Worm (Caenorhabditis elegans) whole organism, L4 larva: Measurements from ENCODE around the gene ruvb-2.
A peak's percentile ranks its signal among the peaks of the same experiment; 100 is the strongest.

Source experiments
- F26F4.8 ChIP-seq: fragments of 200-800 bp; sonication (Bioruptor generic); conservative IDR thresholded peaks from 2 replicates; pipeline ENCODE4 v1.3.6; 2022; ENCODE audit warnings: missing genetic modification characterization, missing compliant biosample characterization
- F37D6.2 ChIP-seq: sonication (generic microtip); optimal IDR thresholded peaks from 2 replicates; lab custom pipeline; 2016; ENCODE audit warnings: mild to moderate bottlenecking, missing genetic modification characterization, missing compliant biosample characterization
- T20F7.1 ChIP-seq: fragments of 200-800 bp; sonication (Bioruptor generic); optimal IDR thresholded peaks from 2 replicates; lab custom pipeline; 2018; ENCODE audit warnings: mild to moderate bottlenecking, missing genetic modification characterization, missing compliant biosample characterization
- Y48G9A.11 ChIP-seq: fragments of 200-800 bp; sonication (Bioruptor generic); IDR thresholded peaks from 2 replicates; pipeline ENCODE4 v1.3.6; 2022; ENCODE audit warnings: missing genetic modification reagents, missing genetic modification characterization, missing compliant biosample characterization
- ama-1 ChIP-seq: fragments of 150-350 bp; optimal IDR thresholded peaks from 2 replicates; lab custom pipeline; 2014; ENCODE audit warnings: inconsistent platforms, mixed read lengths
- ceh-20 ChIP-seq: fragments of 200-800 bp; sonication (Bioruptor generic); IDR thresholded peaks from 2 replicates; pipeline ENCODE4 v1.3.6; 2022; ENCODE audit warnings: missing genetic modification reagents, missing genetic modification characterization, missing compliant biosample characterization
- ceh-44 ChIP-seq: fragments of 200-800 bp; sonication (Bioruptor generic); IDR thresholded peaks from 2 replicates; pipeline ENCODE4 v1.3.6; 2022; ENCODE audit warnings: missing genetic modification reagents, missing genetic modification characterization, missing compliant biosample characterization
- cey-2 ChIP-seq: sonication (generic microtip); optimal IDR thresholded peaks from 3 replicates; lab custom pipeline; 2017; ENCODE audit warnings: missing genetic modification characterization, mild to moderate bottlenecking, missing compliant biosample characterization, antibody characterized with exemption, borderline replicate concordance; ENCODE audit not compliant: insufficient read depth
- ctbp-1 ChIP-seq: fragments of 200-800 bp; sonication (Bioruptor generic); IDR thresholded peaks from 2 replicates; pipeline ENCODE4 v1.3.6; 2022; ENCODE audit warnings: missing genetic modification reagents, missing genetic modification characterization, missing compliant biosample characterization
- daf-16 ChIP-seq, 3 experiments: sonication (generic microtip); optimal IDR thresholded peaks; 2 replicates each; lab custom pipeline; 2016 to 2017; ENCODE audit warnings: missing genetic modification characterization in 3 of 3, missing genetic modification reagents in 3 of 3, mild to moderate bottlenecking in 2 of 3, missing compliant biosample characterization in 2 of 3, missing biosample characterization in 1 of 3, moderate library complexity in 1 of 3
- dmd-6 ChIP-seq: fragments of 200-800 bp; sonication (Bioruptor generic); IDR thresholded peaks from 2 replicates; pipeline ENCODE4 v1.3.6; 2022; ENCODE audit warnings: missing genetic modification reagents, missing genetic modification characterization, missing compliant biosample characterization
- dmd-9 ChIP-seq: fragments of 200-800 bp; sonication (Bioruptor generic); IDR thresholded peaks from 2 replicates; pipeline ENCODE4 v1.3.6; 2022; ENCODE audit warnings: missing genetic modification reagents, missing genetic modification characterization, missing compliant biosample characterization
- dve-1 ChIP-seq: sonication (generic microtip); optimal IDR thresholded peaks from 2 replicates; lab custom pipeline; 2017; ENCODE audit warnings: antibody characterized with exemption, mild to moderate bottlenecking, missing genetic modification characterization, missing compliant biosample characterization; ENCODE audit not compliant: insufficient read depth
- fkh-10 ChIP-seq: fragments of 150-350 bp; optimal IDR thresholded peaks from 2 replicates; lab custom pipeline; 2014; ENCODE audit warnings: missing biosample characterization, missing genetic modification reagents, missing genetic modification characterization
- gei-8 ChIP-seq: fragments of 200-800 bp; sonication (Bioruptor generic); optimal IDR thresholded peaks from 2 replicates; lab custom pipeline; 2018; ENCODE audit warnings: mild to moderate bottlenecking, missing genetic modification characterization, missing compliant biosample characterization
- hif-1 ChIP-seq, 2 experiments: sonication (generic microtip); optimal IDR thresholded peaks; 2 replicates each; lab custom pipeline; 2016 to 2017; ENCODE audit warnings: missing compliant biosample characterization in 2 of 2, missing genetic modification characterization in 2 of 2, missing genetic modification reagents in 2 of 2, missing genotype in 2 of 2, mild to moderate bottlenecking in 1 of 2
- hlh-11 ChIP-seq: fragments of 200-800 bp; sonication (Bioruptor generic); optimal IDR thresholded peaks from 2 replicates; lab custom pipeline; 2018; ENCODE audit warnings: mild to moderate bottlenecking, missing genetic modification characterization, missing compliant biosample characterization
- hlh-30 ChIP-seq: sonication (generic microtip); optimal IDR thresholded peaks from 2 replicates; lab custom pipeline; 2017; ENCODE audit warnings: antibody characterized with exemption, mild to moderate bottlenecking, missing genetic modification characterization, missing compliant biosample characterization; ENCODE audit not compliant: insufficient read depth
- hmg-1.1 ChIP-seq: fragments of 200-800 bp; sonication (Bioruptor generic); IDR thresholded peaks from 2 replicates; pipeline ENCODE4 v1.3.6; 2022; ENCODE audit warnings: missing genetic modification reagents, missing genetic modification characterization, missing compliant biosample characterization
- lin-1 ChIP-seq: fragments of 200-800 bp; sonication (Bioruptor generic); IDR thresholded peaks from 2 replicates; pipeline ENCODE4 v1.3.6; 2022; ENCODE audit warnings: missing genetic modification reagents, missing genetic modification characterization, missing compliant biosample characterization
- lin-29 ChIP-seq: fragments of 200-800 bp; sonication (Bioruptor generic); IDR thresholded peaks from 2 replicates; pipeline ENCODE4 v1.3.6; 2022; ENCODE audit warnings: missing genetic modification reagents, missing genetic modification characterization, missing compliant biosample characterization
- lsy-2 ChIP-seq, 2 experiments: fragments of 150-350 bp in 1 of 2; sonication (generic microtip) in 1 of 2; optimal IDR thresholded peaks; 2 replicates each; lab custom pipeline; 2014 to 2017; ENCODE audit warnings: missing biosample characterization in 2 of 2, missing genetic modification characterization in 2 of 2
- madf-5 ChIP-seq, 2 experiments: fragments of 200-800 bp; sonication (Bioruptor generic); IDR thresholded peaks; 2 replicates each; pipeline ENCODE4 v1.3.6; 2022; ENCODE audit warnings: missing compliant biosample characterization in 2 of 2, missing genetic modification characterization in 2 of 2
- mxl-2 ChIP-seq: fragments of 200-800 bp; sonication (Bioruptor generic); conservative IDR thresholded peaks from 2 replicates; pipeline ENCODE4 v1.3.6; 2022; ENCODE audit warnings: missing genetic modification reagents, missing genetic modification characterization, missing compliant biosample characterization
- nhr-10 ChIP-seq: fragments of 150-350 bp; optimal IDR thresholded peaks from 2 replicates; lab custom pipeline; 2014; ENCODE audit warnings: missing biosample characterization, missing genetic modification characterization
- nhr-11 ChIP-seq: fragments of 150-350 bp; optimal IDR thresholded peaks from 2 replicates; lab custom pipeline; 2014; ENCODE audit warnings: missing biosample characterization, missing genetic modification characterization
- nhr-111 ChIP-seq: fragments of 200-800 bp; sonication (Bioruptor generic); optimal IDR thresholded peaks from 2 replicates; lab custom pipeline; 2018; ENCODE audit warnings: mild to moderate bottlenecking, missing genetic modification characterization, missing compliant biosample characterization
- nhr-41 ChIP-seq: fragments of 200-800 bp; sonication (Bioruptor generic); IDR thresholded peaks from 2 replicates; pipeline ENCODE4 v1.3.6; 2022; ENCODE audit warnings: missing genetic modification reagents, missing genetic modification characterization, missing compliant biosample characterization
- nhr-42 ChIP-seq: fragments of 200-800 bp; sonication (Bioruptor generic); IDR thresholded peaks from 2 replicates; pipeline ENCODE4 v1.3.6; 2022; ENCODE audit warnings: missing genetic modification characterization, missing compliant biosample characterization
- nhr-48 ChIP-seq: sonication (generic microtip); optimal IDR thresholded peaks from 2 replicates; lab custom pipeline; 2016; ENCODE audit warnings: mild to moderate bottlenecking, missing genetic modification characterization, missing compliant biosample characterization
- nhr-76 ChIP-seq: fragments of 150-350 bp; optimal IDR thresholded peaks from 2 replicates; lab custom pipeline; 2014; ENCODE audit warnings: missing biosample characterization, missing genetic modification characterization
- nhr-77 ChIP-seq: fragments of 150-350 bp; optimal IDR thresholded peaks from 2 replicates; lab custom pipeline; 2014; ENCODE audit warnings: missing biosample characterization, missing genetic modification characterization
- pha-4 ChIP-seq, 2 experiments: fragments of 150-350 bp in 1 of 2; fragments of 200-800 bp in 1 of 2; sonication (Bioruptor generic) in 1 of 2; IDR thresholded peaks in 1 of 2; optimal IDR thresholded peaks in 1 of 2; 2 replicates each; pipeline versions ENCODE4 v1.3.6 to Lab custom; 2014 to 2022; ENCODE audit warnings: missing genetic modification characterization in 2 of 2, missing genetic modification reagents in 2 of 2, missing biosample characterization in 1 of 2, missing compliant biosample characterization in 1 of 2
- rbr-2 ChIP-seq: sonication (generic microtip); optimal IDR thresholded peaks from 2 replicates; lab custom pipeline; 2016; ENCODE audit warnings: missing genotype, missing genetic modification characterization, missing compliant biosample characterization
- skn-1 ChIP-seq: fragments of 150-350 bp; optimal IDR thresholded peaks from 2 replicates; lab custom pipeline; 2014; ENCODE audit warnings: missing biosample characterization, missing genetic modification characterization
- snpc-1.2 ChIP-seq: fragments of 200-800 bp; sonication (Bioruptor generic); IDR thresholded peaks from 2 replicates; pipeline ENCODE4 v1.3.6; 2022; ENCODE audit warnings: missing genetic modification reagents, missing genetic modification characterization, missing compliant biosample characterization
- spr-1 ChIP-seq: sonication (generic microtip); optimal IDR thresholded peaks from 2 replicates; lab custom pipeline; 2016; ENCODE audit warnings: mild to moderate bottlenecking, missing genetic modification characterization, missing compliant biosample characterization
- spr-3 ChIP-seq: fragments of 200-800 bp; sonication (Bioruptor generic); optimal IDR thresholded peaks from 2 replicates; lab custom pipeline; 2018; ENCODE audit warnings: mild to moderate bottlenecking, missing genetic modification characterization, missing compliant biosample characterization
- unc-62 ChIP-seq, 3 experiments: fragments of 150-350 bp in 1 of 3; sonication (generic microtip); optimal IDR thresholded peaks in 2 of 3; peaks in 1 of 3; 1 replicate in 1 of 3; 2 replicates in 2 of 3; lab custom pipeline; 2014 to 2017; ENCODE audit warnings: missing biosample characterization in 3 of 3, missing genetic modification characterization in 3 of 3, missing genetic modification reagents in 3 of 3, missing genotype in 1 of 3
- zip-2 ChIP-seq: fragments of 150-350 bp; optimal IDR thresholded peaks from 2 replicates; lab custom pipeline; 2014; ENCODE audit warnings: missing biosample characterization, missing genetic modification characterization

Gene ruvb-2

DNA sequence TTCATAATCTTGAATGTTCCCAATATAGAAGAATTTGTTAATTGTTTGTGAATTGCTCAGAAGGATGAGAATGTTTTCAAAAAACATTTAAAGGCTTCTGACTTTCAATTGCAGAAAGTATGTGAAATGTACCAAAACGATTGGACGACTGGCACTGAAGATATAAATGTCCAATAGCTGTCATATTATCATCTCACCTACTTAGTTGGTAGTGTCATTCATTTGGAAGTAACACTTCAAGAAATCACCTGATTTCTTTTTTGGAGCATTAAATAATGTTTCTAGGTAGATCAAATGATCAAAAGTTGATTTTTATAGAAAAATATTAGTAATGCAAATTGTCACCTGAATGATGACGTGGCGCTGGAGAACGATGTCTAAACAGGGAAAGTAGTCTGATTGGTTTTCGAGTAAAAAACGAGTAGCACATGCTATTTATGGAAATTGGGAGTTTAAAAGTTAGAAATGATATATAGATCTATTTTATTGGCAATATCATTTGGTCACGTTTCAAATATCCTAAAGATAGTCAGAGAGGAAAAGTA is 39.5 kb downstream of the ruvb-2 start:
- peak; percentile 70 for TF ChIP-seq dmd-6 (GFP tag; lab: Robert Waterston, UW)
- no peak for TF ChIP-seq nhr-10
- no peak for TF ChIP-seq hif-1 (tag; optimal IDR thresholded peaks at IDR 0.05; lab: Kevin White, UChicago)

DNA sequence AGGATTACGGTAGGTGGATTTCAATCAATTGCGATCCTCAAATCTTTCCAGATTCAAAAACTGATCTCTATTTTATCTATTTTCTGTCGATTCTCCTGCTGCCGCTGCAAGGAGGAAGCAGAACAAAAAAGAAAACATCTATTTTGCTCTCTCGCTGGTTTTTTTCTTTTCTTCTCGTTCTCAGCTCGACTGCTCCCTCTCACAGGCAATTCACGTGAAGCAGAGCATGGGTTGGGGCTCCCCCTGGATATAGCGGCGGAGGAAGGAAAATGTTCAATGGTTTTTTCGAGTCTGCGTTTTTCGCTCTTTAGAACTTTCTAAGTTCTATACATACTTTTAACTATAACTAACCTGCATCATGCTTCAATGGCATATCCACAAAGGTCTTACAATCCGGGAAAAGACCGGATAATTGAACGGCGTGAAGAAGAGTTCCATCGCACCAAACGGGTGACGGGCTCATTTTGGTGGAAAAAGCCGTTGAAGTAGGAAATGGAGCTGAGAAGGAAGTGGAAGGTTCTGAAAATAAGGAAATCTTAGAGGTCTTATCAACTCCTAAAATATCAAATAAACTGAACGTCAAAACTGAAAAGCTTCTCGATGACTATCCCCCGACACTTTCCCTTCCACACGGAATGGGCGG is 40.2 kb downstream of the ruvb-2 start:
- TF ChIP-seq F37D6.2 (tag; lab: Kevin White, UChicago) (peak; percentile 24), nhr-11 (peak; percentile 84), daf-16 (GFP tag; optimal IDR thresholded peaks at IDR 0.05; lab: Kevin White, UChicago) (peak in 1 of 2 experiments; percentile 66), daf-16 (tag; optimal IDR thresholded peaks at IDR 0.05; lab: Kevin White, UChicago) (no peak), lin-29 (no peak), T20F7.1 (GFP tag; lab: Kevin White, UChicago) (no peak), nhr-10 (no peak), nhr-77 (tag; lab: Kevin White, UChicago) (no peak), pha-4 (GFP tag; IDR thresholded peaks at IDR 0.05; lab: Robert Waterston, UW) (0 out of 2 replicates have a peak, but pooled peaks have one; percentile 44), pha-4 (tag; optimal IDR thresholded peaks at IDR 0.05; lab: Kevin White, UChicago) (peak; percentile 11), madf-5 (GFP tag; IDR thresholded peaks at IDR 0.05; lab: Robert Waterston, UW) (no peak), ctbp-1 (GFP tag; lab: Robert Waterston, UW) (peak; percentile 46; the same call in 1 of the 2 replicates), unc-62 (GFP tag; optimal IDR thresholded peaks at IDR 0.05 in 1 of 2; lab: Kevin White, UChicago) (peak in 1 of 2 experiments; percentile 96), unc-62 (tag; optimal IDR thresholded peaks at IDR 0.05; lab: Kevin White, UChicago) (no peak), F26F4.8 (GFP tag; lab: Robert Waterston, UW) (no peak), ama-1 (lab: Kevin White, UChicago) (no peak), fkh-10 (peak; percentile 55), dmd-6 (GFP tag; lab: Robert Waterston, UW) (peak; percentile 80), cey-2 (tag; lab: Kevin White, UChicago) (no peak), nhr-48 (tag; lab: Kevin White, UChicago) (peak; percentile 85), hmg-1.1 (GFP tag; lab: Robert Waterston, UW) (0 out of 2 replicates have a peak, but pooled peaks have one; percentile 35), gei-8 (GFP tag; lab: Kevin White, UChicago) (peak; percentile 60), spr-1 (tag; lab: Kevin White, UChicago) (no peak), spr-3 (GFP tag; lab: Kevin White, UChicago) (no peak), lin-1 (GFP tag; lab: Robert Waterston, UW) (no peak), nhr-111 (no peak), lsy-2 (tag; optimal IDR thresholded peaks at IDR 0.05; lab: Kevin White, UChicago) (peak in 1 of 2 experiments; percentile 75), mxl-2 (GFP tag; lab: Robert Waterston, UW) (peak; percentile 100), nhr-42 (no peak), nhr-41 (no peak), rbr-2 (peak; percentile 31), dve-1 (tag; lab: Kevin White, UChicago) (no peak), ceh-44 (GFP tag; lab: Robert Waterston, UW) (no peak), skn-1 (no peak), hlh-30 (tag; lab: Kevin White, UChicago) (peak; percentile 72), Y48G9A.11 (no peak), nhr-76 (no peak), zip-2 (no peak), snpc-1.2 (GFP tag; lab: Robert Waterston, UW) (no peak), dmd-9 (GFP tag; lab: Robert Waterston, UW) (no peak), ceh-20 (GFP tag; lab: Robert Waterston, UW) (0 out of 2 replicates have a peak, but pooled peaks have one; percentile 7), hlh-11 (tag; lab: Kevin White, UChicago) (peak; percentile 79), hif-1 (tag; optimal IDR thresholded peaks at IDR 0.05; lab: Kevin White, UChicago) (no peak)
